Worm (Caenorhabditis elegans) whole organism, L2 larva: Measurements from ENCODE around the gene T11F9.22.
"Not testable (repeated sequence)": the region's sequence is repeated elsewhere in the genome, so short reads cannot be mapped to it uniquely, and the experiment has no call there.

Source experiments
- C34F6.9 ChIP-seq: fragments of 150-350 bp; optimal IDR thresholded peaks from 2 replicates; lab custom pipeline; 2014; ENCODE audit warnings: missing biosample characterization, missing genetic modification characterization
- Y55F3AM.14 ChIP-seq: fragments of 200-800 bp; sonication (Bioruptor generic); optimal IDR thresholded peaks from 2 replicates; lab custom pipeline; 2018; ENCODE audit warnings: mild to moderate bottlenecking, missing genetic modification characterization, missing compliant biosample characterization
- ZK546.5 ChIP-seq: sonication (generic microtip); optimal IDR thresholded peaks from 2 replicates; lab custom pipeline; 2017; ENCODE audit warnings: missing biosample characterization, missing genetic modification characterization
- ama-1 ChIP-seq: fragments of 150-350 bp; optimal IDR thresholded peaks from 2 replicates; lab custom pipeline; 2018; ENCODE audit warnings: inconsistent platforms
- blmp-1 ChIP-seq: sonication (generic microtip); optimal IDR thresholded peaks from 2 replicates; lab custom pipeline; 2017; ENCODE audit warnings: missing genetic modification characterization, mild to moderate bottlenecking, missing compliant biosample characterization, antibody characterized with exemption, moderate library complexity; ENCODE audit not compliant: insufficient read depth
- ceh-82 ChIP-seq: fragments of 150-350 bp; optimal IDR thresholded peaks from 2 replicates; lab custom pipeline; 2014; ENCODE audit warnings: missing biosample characterization, missing genetic modification characterization
- crh-2 ChIP-seq: sonication (generic microtip); optimal IDR thresholded peaks from 2 replicates; lab custom pipeline; 2017; ENCODE audit warnings: missing biosample characterization, missing genetic modification characterization
- dmd-4 ChIP-seq: sonication (generic microtip); optimal IDR thresholded peaks from 2 replicates; lab custom pipeline; 2017; ENCODE audit warnings: missing biosample characterization, missing genetic modification characterization
- egl-27 ChIP-seq: sonication (generic microtip); optimal IDR thresholded peaks from 3 replicates; lab custom pipeline; 2017; ENCODE audit warnings: missing biosample characterization, missing genetic modification reagents, missing genetic modification characterization
- elt-1 ChIP-seq: fragments of 150-350 bp; optimal IDR thresholded peaks from 2 replicates; lab custom pipeline; 2014; ENCODE audit warnings: missing biosample characterization, missing genetic modification characterization
- elt-3 ChIP-seq: sonication (generic microtip); optimal IDR thresholded peaks from 2 replicates; lab custom pipeline; 2017; ENCODE audit warnings: missing biosample characterization, missing genetic modification characterization
- gmeb-1 ChIP-seq: fragments of 150-350 bp; optimal IDR thresholded peaks from 2 replicates; lab custom pipeline; 2014; ENCODE audit warnings: missing biosample characterization, missing genetic modification characterization
- lin-13 ChIP-seq: fragments of 150-350 bp; optimal IDR thresholded peaks from 2 replicates; lab custom pipeline; 2014; ENCODE audit warnings: missing biosample characterization, missing genetic modification reagents, missing genetic modification characterization
- lin-39 ChIP-seq: fragments of 150-350 bp; optimal IDR thresholded peaks from 2 replicates; lab custom pipeline; 2014; ENCODE audit warnings: missing biosample characterization, missing genetic modification reagents, missing genetic modification characterization
- lsy-2 ChIP-seq, 2 experiments: fragments of 150-350 bp in 1 of 2; sonication (generic microtip) in 1 of 2; optimal IDR thresholded peaks; 2 replicates each; lab custom pipeline; 2014 to 2017; ENCODE audit warnings: missing biosample characterization in 2 of 2, missing genetic modification characterization in 2 of 2
- mab-5 ChIP-seq: fragments of 150-350 bp; optimal IDR thresholded peaks from 2 replicates; lab custom pipeline; 2014; ENCODE audit warnings: missing biosample characterization, missing genetic modification characterization
- mbf-1 ChIP-seq: sonication (generic microtip); optimal IDR thresholded peaks from 2 replicates; lab custom pipeline; 2017; ENCODE audit warnings: missing biosample characterization, missing genetic modification characterization
- mdl-1 ChIP-seq, 2 experiments: fragments of 150-350 bp in 1 of 2; sonication (generic microtip) in 1 of 2; optimal IDR thresholded peaks; 2 replicates each; lab custom pipeline; 2017; ENCODE audit warnings: missing biosample characterization in 2 of 2, missing genetic modification characterization in 2 of 2
- nhr-10 ChIP-seq: sonication (generic microtip); optimal IDR thresholded peaks from 2 replicates; lab custom pipeline; 2017; ENCODE audit warnings: missing biosample characterization, missing genetic modification characterization
- nhr-11 ChIP-seq: fragments of 150-350 bp; optimal IDR thresholded peaks from 2 replicates; lab custom pipeline; 2014; ENCODE audit warnings: missing biosample characterization, missing genetic modification characterization
- nhr-21 ChIP-seq: fragments of 150-350 bp; optimal IDR thresholded peaks from 2 replicates; lab custom pipeline; 2014; ENCODE audit warnings: missing biosample characterization, missing genetic modification characterization
- nhr-23 ChIP-seq: fragments of 150-350 bp; optimal IDR thresholded peaks from 2 replicates; lab custom pipeline; 2014; ENCODE audit warnings: missing biosample characterization, missing genetic modification reagents, missing genetic modification characterization
- nhr-237 ChIP-seq: fragments of 150-350 bp; optimal IDR thresholded peaks from 2 replicates; lab custom pipeline; 2014; ENCODE audit warnings: missing biosample characterization, missing genetic modification characterization
- nhr-25 ChIP-seq: fragments of 150-350 bp; sonication (generic microtip); optimal IDR thresholded peaks from 3 replicates; lab custom pipeline; 2014; ENCODE audit warnings: missing biosample characterization, missing genetic modification characterization
- nhr-77 ChIP-seq: fragments of 150-350 bp; optimal IDR thresholded peaks from 2 replicates; lab custom pipeline; 2014; ENCODE audit warnings: missing biosample characterization, missing genetic modification characterization
- peb-1 ChIP-seq: fragments of 150-350 bp; optimal IDR thresholded peaks from 2 replicates; lab custom pipeline; 2014; ENCODE audit warnings: missing biosample characterization, missing genetic modification characterization
- sma-3 ChIP-seq: sonication (generic microtip); optimal IDR thresholded peaks from 2 replicates; lab custom pipeline; 2016; ENCODE audit warnings: missing genetic modification reagents, missing genetic modification characterization, missing compliant biosample characterization
- sma-9 ChIP-seq, 2 experiments: fragments of 150-350 bp in 1 of 2; sonication (generic microtip) in 1 of 2; optimal IDR thresholded peaks; 2 replicates each; lab custom pipeline; 2014 to 2016; ENCODE audit warnings: missing genetic modification characterization in 2 of 2, mild to moderate bottlenecking in 1 of 2, missing biosample characterization in 1 of 2, missing compliant biosample characterization in 1 of 2, missing genetic modification reagents in 1 of 2, moderate library complexity in 1 of 2
- unc-39 ChIP-seq: fragments of 150-350 bp; optimal IDR thresholded peaks from 2 replicates; lab custom pipeline; 2014; ENCODE audit warnings: missing biosample characterization, missing genetic modification characterization
- unc-55 ChIP-seq: fragments of 150-350 bp; sonication (generic microtip); optimal IDR thresholded peaks from 3 replicates; lab custom pipeline; 2014; ENCODE audit warnings: missing biosample characterization, missing genetic modification reagents, missing genetic modification characterization
- zag-1 ChIP-seq: fragments of 150-350 bp; optimal IDR thresholded peaks from 2 replicates; lab custom pipeline; 2014; ENCODE audit warnings: missing biosample characterization, missing genetic modification characterization
- ztf-1 ChIP-seq: fragments of 200-800 bp; sonication (Bioruptor generic); conservative IDR thresholded peaks from 2 replicates; pipeline ENCODE4 v1.3.6; 2022; ENCODE audit warnings: missing genetic modification characterization, missing compliant biosample characterization
- ztf-11 ChIP-seq: sonication (generic microtip); optimal IDR thresholded peaks from 2 replicates; lab custom pipeline; 2017; ENCODE audit warnings: missing biosample characterization, missing genetic modification characterization

T11F9.22 gene

DNA sequence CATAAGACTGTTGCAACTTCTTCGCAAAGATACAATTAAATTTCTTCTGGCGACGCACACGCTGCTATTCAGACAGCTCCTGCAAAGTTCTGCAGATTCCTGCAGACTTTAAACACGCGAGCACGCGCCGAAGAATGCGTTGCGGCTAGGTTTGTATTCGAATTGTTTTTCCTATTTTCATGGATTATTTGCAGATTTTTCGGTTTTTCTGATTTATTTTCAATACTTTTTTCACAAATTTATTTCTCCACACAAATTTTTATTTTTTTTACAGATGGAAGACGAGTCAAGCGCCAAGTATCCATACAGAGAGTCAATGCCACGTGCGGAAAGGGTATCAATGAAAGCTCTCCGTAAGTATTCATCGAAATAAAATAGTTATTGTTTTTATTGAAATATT is 3.9 kb upstream of the T11F9.22 start, which contains the start of gene T11F9.7:
Gene T11F9.7, plus strand, starts transcription at position 301 of the 400 bp plus-strand sequence.
- not testable (repeated sequence) for TF ChIP-seq gmeb-1; lin-39 (tag; lab: Kevin White, UChicago); peb-1 (tag; lab: Kevin White, UChicago)

DNA sequence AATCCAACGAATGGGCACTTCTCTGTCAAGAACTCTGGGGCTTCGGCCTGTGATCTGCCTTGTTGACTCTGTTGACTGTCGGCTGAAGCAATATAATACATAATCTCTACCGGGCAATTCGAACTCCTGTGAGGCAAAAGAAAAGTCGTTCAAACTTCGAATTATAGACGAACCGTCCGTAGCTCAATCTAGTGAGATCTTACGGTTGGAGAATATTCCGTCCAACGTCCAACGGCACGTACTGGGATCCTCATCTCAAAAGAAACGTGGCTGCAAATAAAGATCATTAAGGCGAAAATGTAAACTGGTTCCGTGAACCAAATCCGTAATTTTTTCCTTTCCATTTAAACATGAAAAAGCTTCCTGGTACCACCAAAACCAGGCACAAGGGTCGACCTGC is 1.2 kb downstream of the T11F9.22 start, which contains the start of gene T11F9.14:
Gene T11F9.14, minus strand, starts transcription at position 101 of the 400 bp plus-strand sequence.
- TF ChIP-seq ztf-11 (tag; lab: Kevin White, UChicago); nhr-77 (tag; lab: Kevin White, UChicago); mdl-1 (tag; optimal IDR thresholded peaks at IDR 0.05; lab: Kevin White, UChicago): not testable (repeated sequence)

DNA sequence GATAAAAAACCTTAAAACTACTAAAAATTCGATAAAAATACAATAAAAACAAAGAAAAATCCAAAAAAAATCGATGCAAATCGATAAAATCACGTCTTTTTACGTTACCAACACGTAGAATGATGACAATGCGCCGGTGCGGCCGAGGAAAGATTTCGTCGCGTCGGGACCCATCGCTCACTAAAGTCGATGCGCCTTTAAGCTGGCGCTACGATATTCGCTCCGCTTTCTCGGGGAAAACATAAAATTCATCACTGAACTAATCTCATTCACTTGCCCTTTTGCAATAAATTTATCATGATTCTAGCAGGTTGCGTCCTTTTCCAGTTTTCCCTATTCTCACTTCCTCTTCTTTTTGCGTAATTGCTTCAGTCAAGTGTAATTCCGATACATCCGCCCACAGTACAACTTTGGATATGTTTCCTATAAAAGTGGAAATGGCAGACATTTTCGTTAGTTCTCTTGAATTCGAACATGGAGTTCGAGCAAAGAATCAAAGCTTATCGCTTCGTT is 4.1 kb downstream of the T11F9.22 start, which contains the start of gene col-157:
Gene col-157, plus strand, starts transcription at position 463 of the 513 bp plus-strand sequence.
- TF ChIP-seq mab-5 (tag; lab: Kevin White, UChicago); C34F6.9; Y55F3AM.14 (GFP tag; lab: Kevin White, UChicago): not testable (repeated sequence)

DNA sequence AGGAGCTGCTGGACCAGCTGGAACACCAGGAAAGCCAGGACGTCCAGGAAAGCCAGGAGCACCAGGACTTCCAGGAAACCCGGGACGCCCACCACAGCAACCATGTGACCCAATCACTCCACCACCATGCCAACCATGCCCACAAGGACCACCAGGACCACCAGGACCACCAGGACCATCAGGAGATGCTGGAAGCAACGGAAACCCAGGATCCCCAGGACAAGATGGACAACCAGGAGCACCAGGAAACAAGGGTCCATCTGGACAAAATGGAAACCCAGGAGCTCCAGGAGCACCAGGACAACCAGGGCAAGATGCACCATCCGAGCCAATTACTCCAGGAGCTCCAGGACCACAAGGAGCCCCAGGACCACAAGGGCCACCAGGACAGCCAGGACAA is 4.9 kb downstream of the T11F9.22 start:
- TF ChIP-seq ceh-82 (tag; lab: Kevin White, UChicago) (no peak), egl-27 (tag; lab: Kevin White, UChicago) (no peak), lin-13 (no peak), mbf-1 (no peak), blmp-1 (tag; lab: Kevin White, UChicago) (no peak), unc-55 (GFP tag; lab: Kevin White, UChicago) (no peak), dmd-4 (tag; lab: Kevin White, UChicago) (no peak), nhr-21 (no peak), lsy-2 (tag; optimal IDR thresholded peaks at IDR 0.05; lab: Kevin White, UChicago) (no peak), nhr-11 (tag; lab: Kevin White, UChicago) (no peak), unc-39 (tag; lab: Kevin White, UChicago) (no peak), sma-3 (no peak), ama-1 (lab: Kevin White, UChicago) (no peak), elt-3 (no peak), ztf-11 (tag; lab: Kevin White, UChicago) (no peak)

DNA sequence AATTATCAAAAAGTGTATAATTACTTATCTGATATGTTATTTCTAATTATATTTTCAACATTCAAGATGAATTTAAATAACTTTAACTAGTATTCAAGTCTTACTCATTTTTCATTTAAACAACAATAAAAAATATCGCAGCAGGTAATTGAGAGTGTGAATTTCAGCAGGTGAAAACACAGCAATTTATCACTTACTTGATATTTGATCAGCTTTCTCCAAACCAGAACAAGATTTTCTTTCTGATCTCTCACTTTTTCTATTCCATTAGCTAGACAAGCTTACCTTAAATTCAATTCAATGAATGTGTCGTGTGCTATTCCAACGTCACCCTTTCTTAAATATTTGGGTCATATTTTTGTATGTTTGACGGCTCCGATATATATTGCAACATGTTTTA is 6.1 kb downstream of the T11F9.22 start, which contains the start of gene srh-1:
Gene srh-1, plus strand, starts transcription at position 301 of the 400 bp plus-strand sequence.
- TF ChIP-seq Y55F3AM.14 (GFP tag; lab: Kevin White, UChicago) (no peak), sma-9 (GFP tag; optimal IDR thresholded peaks at IDR 0.05; lab: Kevin White, UChicago) (no peak), sma-9 (tag; optimal IDR thresholded peaks at IDR 0.05; lab: Kevin White, UChicago) (no peak), mdl-1 (tag; optimal IDR thresholded peaks at IDR 0.05; lab: Kevin White, UChicago) (no peak), nhr-10 (tag; lab: Kevin White, UChicago) (no peak), sma-3 (no peak), blmp-1 (tag; lab: Kevin White, UChicago) (no peak), egl-27 (tag; lab: Kevin White, UChicago) (no peak), crh-2 (no peak), ztf-1 (GFP tag; lab: Robert Waterston, UW) (no peak), elt-1 (tag; lab: Kevin White, UChicago) (no peak), dmd-4 (tag; lab: Kevin White, UChicago) (no peak), gmeb-1 (no peak), nhr-77 (tag; lab: Kevin White, UChicago) (no peak), ZK546.5 (tag; lab: Kevin White, UChicago) (no peak), nhr-237 (tag; lab: Kevin White, UChicago) (no peak), lin-39 (tag; lab: Kevin White, UChicago) (no peak)

DNA sequence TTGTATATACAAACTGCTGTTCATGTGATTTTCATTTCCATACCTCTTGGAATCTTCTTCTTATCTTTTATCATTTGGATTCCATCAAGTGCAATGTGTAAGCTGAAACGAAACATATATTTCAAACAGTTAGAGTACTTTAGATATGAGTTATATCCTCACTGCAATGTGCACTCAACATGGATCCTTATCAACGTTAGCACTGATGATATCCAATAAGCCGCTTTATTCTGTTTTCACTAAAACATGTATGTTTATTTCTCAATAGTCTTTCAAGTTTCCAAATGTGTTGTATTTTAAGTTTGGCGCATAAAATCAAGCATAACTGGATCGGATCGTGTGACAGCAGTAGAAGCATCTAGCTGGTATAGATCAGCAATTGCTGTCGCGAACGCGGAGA is 7.2 kb downstream of the T11F9.22 start, which contains the start of gene T11F9.10:
Gene T11F9.10, plus strand, starts transcription at position 301 of the 400 bp plus-strand sequence.
- TF ChIP-seq lin-13 (no peak), nhr-23 (tag; lab: Kevin White, UChicago) (no peak), ztf-1 (GFP tag; lab: Robert Waterston, UW) (no peak), blmp-1 (tag; lab: Kevin White, UChicago) (no peak), sma-3 (no peak), dmd-4 (tag; lab: Kevin White, UChicago) (no peak), crh-2 (no peak), elt-1 (tag; lab: Kevin White, UChicago) (no peak), peb-1 (tag; lab: Kevin White, UChicago) (no peak), lsy-2 (tag; optimal IDR thresholded peaks at IDR 0.05; lab: Kevin White, UChicago) (no peak), gmeb-1 (no peak), zag-1 (tag; lab: Kevin White, UChicago) (no peak), nhr-25 (no peak), mdl-1 (tag; optimal IDR thresholded peaks at IDR 0.05; lab: Kevin White, UChicago) (no peak)
- TF ChIP-seq, all 48 proteins: peak for 0
